Fruit fly (Drosophila melanogaster): ENCODE data around the gene mura.

dm6 chr3R:9534595-9535217, 16.9 kb downstream of the mura start:
- TF ChIP-seq Hr96 (GFP tag; optimal IDR thresholded peaks at IDR 0.05) (no peak), CG33017 (tag; optimal IDR thresholded peaks at IDR 0.05) (no peak)

Data from whole organism, adult.